Fruit fly (Drosophila melanogaster): Measurements from ENCODE around the gene Cpsf100.

Gene Cpsf100

dm6 chr3R:29033909-29034629 is at the start of gene Cpsf100, which contains the start of gene beta4GalNAcTB:
Cpsf100 (plus strand) TSS chr3R:29034573.
beta4GalNAcTB (minus strand) TSS chr3R:29034008.
- TF ChIP-seq CG7045 (GFP tag; optimal IDR thresholded peaks at IDR 0.05): peak; percentile 63
- peak; percentile 63 for TF ChIP-seq CG14711 (tag; optimal IDR thresholded peaks at IDR 0.05)
- TF ChIP-seq kay (GFP tag; ENCODE audit: borderline replicate concordance): no peak
- peak; percentile 60 for TF ChIP-seq Clk (GFP tag; optimal IDR thresholded peaks at IDR 0.05)
- TF ChIP-seq CG11617 (GFP tag; optimal IDR thresholded peaks at IDR 0.05): peak; percentile 87
- TF ChIP-seq cic (GFP tag; optimal IDR thresholded peaks at IDR 0.05): peak; percentile 5
- TF ChIP-seq cnc (optimal IDR thresholded peaks at IDR 0.05): no peak
- peak; percentile 77 for TF ChIP-seq toe (GFP tag; optimal IDR thresholded peaks at IDR 0.05)
- peak; percentile 59 for TF ChIP-seq tj (GFP tag; optimal IDR thresholded peaks at IDR 0.05)
- peak; percentile 71 for TF ChIP-seq CG7101 (tag; optimal IDR thresholded peaks at IDR 0.05)
- peak; percentile 80 for TF ChIP-seq CG5204 (GFP tag; optimal IDR thresholded peaks at IDR 0.05)
- TF ChIP-seq CG12768 (GFP tag; optimal IDR thresholded peaks at IDR 0.05): peak; percentile 83
- TF ChIP-seq CG33017 (tag; optimal IDR thresholded peaks at IDR 0.05): no peak
- peak; percentile 69 for TF ChIP-seq pad (GFP tag; optimal IDR thresholded peaks at IDR 0.05)
- peak; percentile 47 for TF ChIP-seq Mnt (GFP tag; optimal IDR thresholded peaks at IDR 0.05)
- peak; percentile 62 for TF ChIP-seq ovo (GFP tag; optimal IDR thresholded peaks at IDR 0.05)
- TF ChIP-seq Hr96 (GFP tag; optimal IDR thresholded peaks at IDR 0.05): peak; percentile 62
- TF ChIP-seq CG1620 (GFP tag; optimal IDR thresholded peaks at IDR 0.05): peak; percentile 76
- peak; percentile 56 for TF ChIP-seq bab1 (GFP tag; optimal IDR thresholded peaks at IDR 0.05)
- peak; percentile 66 for TF ChIP-seq Crg-1 (GFP tag; optimal IDR thresholded peaks at IDR 0.05)

- no peak for TF ChIP-seq Hr96 (GFP tag; optimal IDR thresholded peaks at IDR 0.05)
- no peak for TF ChIP-seq Crg-1 (GFP tag; optimal IDR thresholded peaks at IDR 0.05)
- no peak for TF ChIP-seq CG1620 (GFP tag; optimal IDR thresholded peaks at IDR 0.05)
- no peak for TF ChIP-seq pad (GFP tag; optimal IDR thresholded peaks at IDR 0.05)
- no peak for TF ChIP-seq CG7101 (tag; optimal IDR thresholded peaks at IDR 0.05)
- no peak for TF ChIP-seq CG14711 (tag; optimal IDR thresholded peaks at IDR 0.05)
- no peak for TF ChIP-seq tj (GFP tag; optimal IDR thresholded peaks at IDR 0.05)
Observed at dm6 chr3R:28985887-28986286, 48.5 kb upstream of the Cpsf100 start.

dm6 chr3R:28987596-28988378 is 46.6 kb upstream of the Cpsf100 start:
- TF ChIP-seq bab1 (GFP tag; optimal IDR thresholded peaks at IDR 0.05) (no peak), CG5204 (GFP tag; optimal IDR thresholded peaks at IDR 0.05) (no peak), cnc (optimal IDR thresholded peaks at IDR 0.05) (no peak), CG11617 (GFP tag; optimal IDR thresholded peaks at IDR 0.05) (no peak), CG7045 (GFP tag; optimal IDR thresholded peaks at IDR 0.05) (no peak), CG12768 (GFP tag; optimal IDR thresholded peaks at IDR 0.05) (no peak), kay (GFP tag; ENCODE audit: borderline replicate concordance) (no peak), CG1620 (GFP tag; optimal IDR thresholded peaks at IDR 0.05) (no peak)

- TF ChIP-seq Hr96 (GFP tag; optimal IDR thresholded peaks at IDR 0.05): no peak
- TF ChIP-seq CG14711 (tag; optimal IDR thresholded peaks at IDR 0.05): no peak
- TF ChIP-seq CG7101 (tag; optimal IDR thresholded peaks at IDR 0.05): no peak
- no peak for TF ChIP-seq CG11617 (GFP tag; optimal IDR thresholded peaks at IDR 0.05)
- no peak for TF ChIP-seq CG5204 (GFP tag; optimal IDR thresholded peaks at IDR 0.05)
- TF ChIP-seq pad (GFP tag; optimal IDR thresholded peaks at IDR 0.05): no peak
- no peak for TF ChIP-seq CG1620 (GFP tag; optimal IDR thresholded peaks at IDR 0.05)
- no peak for TF ChIP-seq CG33017 (tag; optimal IDR thresholded peaks at IDR 0.05)
- TF ChIP-seq Mnt (GFP tag; optimal IDR thresholded peaks at IDR 0.05): no peak
- TF ChIP-seq bab1 (GFP tag; optimal IDR thresholded peaks at IDR 0.05): no peak
- no peak for TF ChIP-seq Crg-1 (GFP tag; optimal IDR thresholded peaks at IDR 0.05)
- TF ChIP-seq cic (GFP tag; optimal IDR thresholded peaks at IDR 0.05): no peak
- TF ChIP-seq CG7045 (GFP tag; optimal IDR thresholded peaks at IDR 0.05): no peak
- no peak for TF ChIP-seq Clk (GFP tag; optimal IDR thresholded peaks at IDR 0.05)
- no peak for TF ChIP-seq ovo (GFP tag; optimal IDR thresholded peaks at IDR 0.05)
- TF ChIP-seq tj (GFP tag; optimal IDR thresholded peaks at IDR 0.05): no peak
- no peak for TF ChIP-seq cnc (optimal IDR thresholded peaks at IDR 0.05)
- no peak for TF ChIP-seq toe (GFP tag; optimal IDR thresholded peaks at IDR 0.05)
- TF ChIP-seq kay (GFP tag; ENCODE audit: borderline replicate concordance): no peak
- no peak for TF ChIP-seq CG12768 (GFP tag; optimal IDR thresholded peaks at IDR 0.05)
Observed at dm6 chr3R:28989388-28989787, 45.0 kb upstream of the Cpsf100 start.

dm6 chr3R:28990695-28991094 is 43.7 kb upstream of the Cpsf100 start:
- TF ChIP-seq CG7045 (GFP tag; optimal IDR thresholded peaks at IDR 0.05) (no peak), CG12768 (GFP tag; optimal IDR thresholded peaks at IDR 0.05) (no peak), CG11617 (GFP tag; optimal IDR thresholded peaks at IDR 0.05) (no peak), bab1 (GFP tag; optimal IDR thresholded peaks at IDR 0.05) (no peak), tj (GFP tag; optimal IDR thresholded peaks at IDR 0.05) (no peak), CG1620 (GFP tag; optimal IDR thresholded peaks at IDR 0.05) (no peak)

dm6 chr3R:28998999-28999398 is 35.4 kb upstream of the Cpsf100 start:
- TF ChIP-seq toe (GFP tag; optimal IDR thresholded peaks at IDR 0.05): no peak
